Worm (Caenorhabditis elegans): ENCODE measurements around the gene M199.136.

DNA sequence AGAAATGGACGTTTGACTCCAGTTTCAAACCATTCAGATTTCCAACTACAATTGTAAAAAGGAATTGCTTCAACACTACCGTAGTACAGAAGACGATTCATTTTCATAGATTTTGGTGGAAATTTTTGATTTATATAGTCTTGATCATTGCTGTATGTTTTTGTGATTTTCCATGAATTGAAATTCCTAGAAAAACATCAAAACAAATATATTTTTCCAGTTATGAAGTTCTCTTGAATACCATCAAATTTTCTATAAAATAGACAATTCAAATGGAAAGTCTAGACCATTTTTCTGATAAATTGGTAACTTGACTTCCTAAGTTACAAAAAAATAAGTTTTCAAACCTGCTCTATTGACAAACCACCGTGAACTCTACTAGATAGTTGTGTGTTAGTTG, 49.7 kb upstream of the M199.136 start, which contains the start of gene srt-48:
- TF ChIP-seq K09A11.1 (tag; optimal IDR thresholded peaks at IDR 0.05; ENCODE audit: insufficient read depth): no peak
- no peak for TF ChIP-seq unc-86 (tag; optimal IDR thresholded peaks at IDR 0.05)
- TF ChIP-seq ceh-2 (tag; optimal IDR thresholded peaks at IDR 0.05): no peak
- no peak for TF ChIP-seq pag-3 (tag; optimal IDR thresholded peaks at IDR 0.05; ENCODE audit: borderline replicate concordance)
- TF ChIP-seq T23F11.4 (GFP tag; optimal IDR thresholded peaks at IDR 0.05): no peak
- TF ChIP-seq ttx-3 (tag; optimal IDR thresholded peaks at IDR 0.05): no peak
- no peak for TF ChIP-seq elt-4 (tag; optimal IDR thresholded peaks at IDR 0.05)
